Fruit fly (Drosophila melanogaster) Kc167 (cell line): ENCODE measurements around the gene out.

Source experiments
- Myc ChIP-seq: fragments of >200 bp; optimal IDR thresholded peaks from 2 replicates; lab custom pipeline; 2017; ENCODE audit warnings: missing external identifiers
- psq ChIP-seq: fragments of >200 bp; optimal IDR thresholded peaks from 2 replicates; lab custom pipeline; 2017; ENCODE audit warnings: missing external identifiers
- ttk ChIP-seq: sonication (Bioruptor generic); optimal IDR thresholded peaks from 2 replicates; lab custom pipeline; 2017; ENCODE audit warnings: missing external identifiers

DNA sequence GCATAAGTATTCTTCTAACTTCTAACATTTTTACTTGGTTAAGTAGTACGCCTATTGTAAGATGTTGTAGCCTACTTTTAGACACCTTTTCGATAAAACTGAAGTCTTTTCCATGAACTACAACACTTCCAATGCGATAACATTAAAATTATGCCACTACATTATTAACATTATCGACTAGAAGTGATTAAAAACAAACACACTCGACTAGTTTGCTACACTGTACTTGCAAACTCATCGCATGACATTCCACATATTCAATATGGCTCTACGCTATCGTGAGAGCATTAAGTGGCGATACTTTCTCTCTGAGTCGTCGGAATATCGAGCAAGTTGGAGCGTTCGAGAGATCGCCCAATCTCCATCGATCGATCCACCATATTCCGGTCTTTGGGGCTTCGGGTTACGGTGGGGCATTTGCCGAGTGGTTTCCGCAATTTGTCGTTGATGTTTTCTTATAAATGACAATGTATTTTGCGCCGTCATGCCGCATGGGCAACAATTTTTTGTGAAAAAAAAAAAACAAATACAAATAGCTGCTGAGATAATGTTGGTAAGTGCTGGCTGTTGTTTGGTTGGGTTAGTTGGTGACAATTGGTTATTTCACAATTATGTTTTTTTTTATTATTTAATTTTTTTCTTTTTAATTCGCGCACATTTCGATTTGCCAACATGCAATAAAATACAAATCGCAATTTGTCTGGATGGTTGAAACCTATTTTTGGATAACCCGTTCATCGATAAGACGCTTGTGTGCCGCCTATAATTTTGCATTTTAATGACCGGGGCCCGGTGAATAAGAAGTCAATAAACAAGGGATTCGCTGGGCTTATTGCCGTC, 6.3 kb downstream of the out start:
- no peak for TF ChIP-seq ttk
- TF ChIP-seq psq (lab: Kevin White, UChicago) = no peak
- TF ChIP-seq Myc = no peak
